5 fruit fly cellular contexts compared by ENCODE assay signal in genomic region chr2L:8086736-8087467, dm6.
TF ChIP-seq lines count a peak whose summit lies in the region.

No protein-coding gene starts in this region.

- no peak for TF ChIP-seq CTCF in whole organism, embryonic (GFP tag; optimal IDR thresholded peaks at IDR 0.05; lab: Kevin White, UChicago)

TF ChIP-seq in whole organism, adult, 20 proteins besides CTCF, POLR2A, EP300 and RAD21 (continues in another document):
- TF ChIP-seq toe (GFP tag; optimal IDR thresholded peaks at IDR 0.05; lab: Kevin White, UChicago) (no peak), CG33017 (tag; optimal IDR thresholded peaks at IDR 0.05; lab: Kevin White, UChicago) (peak; percentile 48), tj (GFP tag; optimal IDR thresholded peaks at IDR 0.05; lab: Kevin White, UChicago) (peak; percentile 2), cic (GFP tag; optimal IDR thresholded peaks at IDR 0.05; lab: Kevin White, UChicago) (peak; percentile 21), Clk (GFP tag; optimal IDR thresholded peaks at IDR 0.05; lab: Kevin White, UChicago) (peak; percentile 18), CG5204 (GFP tag; optimal IDR thresholded peaks at IDR 0.05; lab: Kevin White, UChicago) (no peak), pad (GFP tag; optimal IDR thresholded peaks at IDR 0.05; lab: Kevin White, UChicago) (no peak), CG7045 (GFP tag; optimal IDR thresholded peaks at IDR 0.05; lab: Kevin White, UChicago) (peak; percentile 21), bab1 (GFP tag; optimal IDR thresholded peaks at IDR 0.05; lab: Kevin White, UChicago) (no peak), Hr96 (GFP tag; optimal IDR thresholded peaks at IDR 0.05; lab: Kevin White, UChicago) (no peak), kay (GFP tag; lab: Kevin White, UChicago; ENCODE audit: borderline replicate concordance) (peak; percentile 93), CG7101 (tag; optimal IDR thresholded peaks at IDR 0.05; lab: Kevin White, UChicago) (peak; percentile 38), ovo (GFP tag; optimal IDR thresholded peaks at IDR 0.05; lab: Kevin White, UChicago) (no peak), Mnt (GFP tag; optimal IDR thresholded peaks at IDR 0.05; lab: Kevin White, UChicago) (peak; percentile 27), CG12768 (GFP tag; optimal IDR thresholded peaks at IDR 0.05; lab: Kevin White, UChicago) (peak; percentile 52), CG14711 (tag; optimal IDR thresholded peaks at IDR 0.05; lab: Kevin White, UChicago) (peak; percentile 25), Crg-1 (GFP tag; optimal IDR thresholded peaks at IDR 0.05; lab: Kevin White, UChicago) (no peak), CG11617 (GFP tag; optimal IDR thresholded peaks at IDR 0.05; lab: Kevin White, UChicago) (peak; percentile 55)

TF ChIP-seq in whole organism, embryonic, 481 proteins besides CTCF, POLR2A, EP300 and RAD21 (continues in another document):
- TF ChIP-seq CG33213 (GFP tag; optimal IDR thresholded peaks at IDR 0.05; lab: Kevin White, UChicago) (no peak), slp2 (GFP tag; optimal IDR thresholded peaks at IDR 0.05; lab: Kevin White, UChicago) (no peak), CG17802 (tag; optimal IDR thresholded peaks at IDR 0.05; lab: Kevin White, UChicago) (no peak), Gsc (GFP tag; IDR thresholded peaks at IDR 0.05; lab: Robert Waterston, UW) (no peak), CG17568 (GFP tag; optimal IDR thresholded peaks at IDR 0.05; lab: Kevin White, UChicago) (no peak), CG14667 (GFP tag; IDR thresholded peaks at IDR 0.05; lab: Robert Waterston, UW) (no peak), CG15696 (tag; optimal IDR thresholded peaks at IDR 0.05; lab: Kevin White, UChicago) (no peak), CG34422 (GFP tag; IDR thresholded peaks at IDR 0.05; lab: Robert Waterston, UW) (peak; percentile 13; the same call in 1 of the 3 replicates), Dll (GFP tag; IDR thresholded peaks at IDR 0.05; lab: Robert Waterston, UW; ENCODE audit: partially characterized antibody) (no peak), CG7786 (GFP tag; optimal IDR thresholded peaks at IDR 0.05; lab: Kevin White, UChicago) (no peak), CG18011 (GFP tag; optimal IDR thresholded peaks at IDR 0.05; lab: Kevin White, UChicago) (no peak), CG6254 (GFP tag; optimal IDR thresholded peaks at IDR 0.05; lab: Kevin White, UChicago) (no peak), ap (GFP tag; IDR thresholded peaks at IDR 0.05; lab: Robert Waterston, UW) (no peak), CG12744 (GFP tag; optimal IDR thresholded peaks at IDR 0.05; lab: Kevin White, UChicago) (no peak), CG6689 (GFP tag; IDR thresholded peaks at IDR 0.05; lab: Robert Waterston, UW) (no peak), Dref (GFP tag; IDR thresholded peaks at IDR 0.05; lab: Robert Waterston, UW) (no peak), CG3726 (GFP tag; IDR thresholded peaks at IDR 0.05; lab: Robert Waterston, UW) (no peak), sd (tag; optimal IDR thresholded peaks at IDR 0.05; lab: Kevin White, UChicago) (peak; percentile 61), CG7839 (tag; optimal IDR thresholded peaks at IDR 0.05; lab: Kevin White, UChicago) (peak; percentile 38), Atf6 (GFP tag; IDR thresholded peaks at IDR 0.05; lab: Robert Waterston, UW) (no peak)

TF ChIP-seq in whole organism, prepupa, 60 proteins besides CTCF, POLR2A, EP300 and RAD21:
- TF ChIP-seq vri (GFP tag; optimal IDR thresholded peaks at IDR 0.05; lab: Kevin White, UChicago) (peak; percentile 65), CG3032 (tag; optimal IDR thresholded peaks at IDR 0.05; lab: Kevin White, UChicago) (no peak), fd85E (GFP tag; optimal IDR thresholded peaks at IDR 0.05; lab: Kevin White, UChicago) (no peak), Hr4 (GFP tag; optimal IDR thresholded peaks at IDR 0.05; lab: Kevin White, UChicago) (peak; percentile 33), CG8319 (GFP tag; optimal IDR thresholded peaks at IDR 0.05; lab: Kevin White, UChicago) (no peak), CG32006 (GFP tag; optimal IDR thresholded peaks at IDR 0.05; lab: Kevin White, UChicago) (peak; percentile 50), fkh (GFP tag; optimal IDR thresholded peaks at IDR 0.05; lab: Kevin White, UChicago) (peak; percentile 61)

TF ChIP-seq in whole organism, pupa, 21 proteins besides CTCF, POLR2A, EP300 and RAD21:
- TF ChIP-seq CG14655 (GFP tag; optimal IDR thresholded peaks at IDR 0.05; lab: Kevin White, UChicago) (peak; percentile 18), EcR (GFP tag; optimal IDR thresholded peaks at IDR 0.05; lab: Kevin White, UChicago) (no peak), CG15710 (tag; optimal IDR thresholded peaks at IDR 0.05; lab: Kevin White, UChicago) (no peak), CG9948 (tag; optimal IDR thresholded peaks at IDR 0.05; lab: Kevin White, UChicago) (no peak), CG32121 (GFP tag; IDR thresholded peaks at IDR 0.05; lab: Robert Waterston, UW) (0 out of 2 replicates have a peak, but pooled peaks have one; percentile 26)
TF ChIP-seq in whole organism, pupa: peak in this region for 2.

TF ChIP-seq in whole organism, wandering third instar larva, 38 proteins besides CTCF, POLR2A, EP300 and RAD21:
- TF ChIP-seq GATAd (GFP tag; optimal IDR thresholded peaks at IDR 0.05; lab: Kevin White, UChicago) (no peak), Jra (GFP tag; optimal IDR thresholded peaks at IDR 0.05; lab: Kevin White, UChicago) (no peak), fru (GFP tag; optimal IDR thresholded peaks at IDR 0.05; lab: Kevin White, UChicago) (no peak), tai (GFP tag; optimal IDR thresholded peaks at IDR 0.05; lab: Kevin White, UChicago) (no peak), CG32264 (GFP tag; optimal IDR thresholded peaks at IDR 0.05; lab: Kevin White, UChicago) (no peak), Dif (GFP tag; optimal IDR thresholded peaks at IDR 0.05; lab: Kevin White, UChicago; ENCODE audit: partially characterized antibody) (no peak), CG9705 (GFP tag; optimal IDR thresholded peaks at IDR 0.05; lab: Kevin White, UChicago) (no peak), Rel (GFP tag; optimal IDR thresholded peaks at IDR 0.05; lab: Kevin White, UChicago) (no peak), Rel (tag; optimal IDR thresholded peaks at IDR 0.05; lab: Kevin White, UChicago) (peak; percentile 3), Hnf4 (GFP tag; optimal IDR thresholded peaks at IDR 0.05; lab: Kevin White, UChicago) (no peak), Abd-B (GFP tag; optimal IDR thresholded peaks at IDR 0.05; lab: Kevin White, UChicago) (no peak), rgr (GFP tag; optimal IDR thresholded peaks at IDR 0.05; lab: Kevin White, UChicago) (peak; percentile 11), h (GFP tag; optimal IDR thresholded peaks at IDR 0.05; lab: Kevin White, UChicago) (peak; percentile 25), pan (optimal IDR thresholded peaks at IDR 0.05; lab: Kevin White, UChicago) (no peak), dl (GFP tag; optimal IDR thresholded peaks at IDR 0.05; lab: Kevin White, UChicago; ENCODE audit: insufficient read depth in 1 of 2, partially characterized antibody in 2 of 2) (no peak), Hr83 (GFP tag; optimal IDR thresholded peaks at IDR 0.05; lab: Kevin White, UChicago; ENCODE audit: poor library complexity, severe bottlenecking) (no peak), brk (GFP tag; optimal IDR thresholded peaks at IDR 0.05; lab: Kevin White, UChicago) (no peak), br (GFP tag; optimal IDR thresholded peaks at IDR 0.05; lab: Kevin White, UChicago) (peak; percentile 19), Dfd (GFP tag; optimal IDR thresholded peaks at IDR 0.05; lab: Kevin White, UChicago) (no peak), Hr78 (GFP tag; optimal IDR thresholded peaks at IDR 0.05; lab: Kevin White, UChicago) (no peak), Mio (GFP tag; optimal IDR thresholded peaks at IDR 0.05; lab: Kevin White, UChicago) (no peak), OdsH (GFP tag; optimal IDR thresholded peaks at IDR 0.05; lab: Kevin White, UChicago) (no peak), lola (GFP tag; optimal IDR thresholded peaks at IDR 0.05; lab: Kevin White, UChicago) (no peak), dsf (GFP tag; optimal IDR thresholded peaks at IDR 0.05; lab: Kevin White, UChicago; ENCODE audit: borderline replicate concordance) (no peak), HLH106 (tag; optimal IDR thresholded peaks at IDR 0.05; lab: Kevin White, UChicago) (peak; percentile 15), sage (GFP tag; optimal IDR thresholded peaks at IDR 0.05; lab: Kevin White, UChicago) (no peak)
TF ChIP-seq in whole organism, wandering third instar larva: peak in this region for 5.
